Worm (Caenorhabditis elegans) whole organism, L3 larva: ENCODE data around the gene R09F10.1.

Source experiments
- R02D3.7 ChIP-seq: fragments of 150-350 bp; optimal IDR thresholded peaks from 2 replicates; lab custom pipeline; 2014; ENCODE audit warnings: missing biosample characterization, missing genetic modification characterization
- ZK546.5 ChIP-seq: sonication (generic microtip); optimal IDR thresholded peaks from 2 replicates; lab custom pipeline; 2017; ENCODE audit warnings: missing biosample characterization, missing genetic modification characterization
- aly-2 ChIP-seq: fragments of 150-350 bp; optimal IDR thresholded peaks from 2 replicates; lab custom pipeline; 2014; ENCODE audit warnings: missing biosample characterization, missing genetic modification characterization
- ama-1 ChIP-seq: fragments of 150-350 bp; optimal IDR thresholded peaks from 2 replicates; lab custom pipeline; 2018
- ceh-16 ChIP-seq: sonication (generic microtip); optimal IDR thresholded peaks from 2 replicates; lab custom pipeline; 2017; ENCODE audit warnings: missing biosample characterization, missing genetic modification characterization
- ceh-9 ChIP-seq: sonication (generic microtip); optimal IDR thresholded peaks from 2 replicates; lab custom pipeline; 2018; ENCODE audit warnings: missing biosample characterization, missing genetic modification characterization
- daf-12 ChIP-seq: fragments of 150-350 bp; optimal IDR thresholded peaks from 2 replicates; lab custom pipeline; 2014; ENCODE audit warnings: missing biosample characterization, missing genetic modification reagents, missing genetic modification characterization
- egl-5 ChIP-seq: fragments of 150-350 bp; optimal IDR thresholded peaks from 2 replicates; lab custom pipeline; 2017; ENCODE audit warnings: missing biosample characterization, missing genetic modification reagents, missing genetic modification characterization, inconsistent platforms
- elt-2 ChIP-seq: sonication (generic microtip); optimal IDR thresholded peaks from 2 replicates; lab custom pipeline; 2016; ENCODE audit warnings: missing genetic modification reagents, mild to moderate bottlenecking, missing genetic modification characterization, missing compliant biosample characterization
- elt-3 ChIP-seq, 3 experiments: fragments of 150-350 bp in 1 of 3; sonication (generic microtip) in 2 of 3; optimal IDR thresholded peaks; 2 replicates in 2 of 3; 4 replicates in 1 of 3; lab custom pipeline; 2014 to 2017; ENCODE audit warnings: missing biosample characterization in 3 of 3, missing genetic modification characterization in 3 of 3
- eor-1 ChIP-seq, 2 experiments: fragments of 150-350 bp; optimal IDR thresholded peaks; 2 replicates each; lab custom pipeline; 2014 to 2018; ENCODE audit warnings: missing biosample characterization in 2 of 2, missing genetic modification characterization in 2 of 2
- fkh-10 ChIP-seq: sonication (generic microtip); optimal IDR thresholded peaks from 2 replicates; lab custom pipeline; 2017; ENCODE audit warnings: missing biosample characterization, missing genetic modification reagents, missing genetic modification characterization
- fos-1 ChIP-seq: fragments of 150-350 bp; optimal IDR thresholded peaks from 2 replicates; lab custom pipeline; 2014; ENCODE audit warnings: missing biosample characterization, missing genetic modification characterization
- hmg-11 ChIP-seq: sonication (generic microtip); optimal IDR thresholded peaks from 2 replicates; lab custom pipeline; 2016; ENCODE audit warnings: missing genetic modification characterization, missing compliant biosample characterization
- lin-15B ChIP-seq: fragments of 150-350 bp; optimal IDR thresholded peaks from 2 replicates; lab custom pipeline; 2014; ENCODE audit warnings: missing biosample characterization, missing genetic modification characterization
- lin-39 ChIP-seq: fragments of 150-350 bp; optimal IDR thresholded peaks from 2 replicates; lab custom pipeline; 2018; ENCODE audit warnings: missing biosample characterization, missing genetic modification reagents, missing genetic modification characterization
- mdl-1 ChIP-seq: fragments of 150-350 bp; optimal IDR thresholded peaks from 2 replicates; lab custom pipeline; 2014; ENCODE audit warnings: missing biosample characterization, missing genetic modification characterization
- mml-1 ChIP-seq: fragments of 150-350 bp; sonication (generic microtip); optimal IDR thresholded peaks from 3 replicates; lab custom pipeline; 2014; ENCODE audit warnings: missing biosample characterization, missing genetic modification characterization
- nfya-1 ChIP-seq: sonication (generic microtip); optimal IDR thresholded peaks from 2 replicates; lab custom pipeline; 2017; ENCODE audit warnings: missing genetic modification characterization, mild to moderate bottlenecking, missing compliant biosample characterization, antibody characterized with exemption, moderate library complexity; ENCODE audit not compliant: insufficient read depth
- nhr-11 ChIP-seq: fragments of 150-350 bp; optimal IDR thresholded peaks from 2 replicates; lab custom pipeline; 2014; ENCODE audit warnings: missing biosample characterization, missing genetic modification characterization
- nhr-12 ChIP-seq: fragments of 150-350 bp; optimal IDR thresholded peaks from 2 replicates; lab custom pipeline; 2014; ENCODE audit warnings: missing biosample characterization, missing genetic modification characterization
- nhr-23 ChIP-seq: fragments of 150-350 bp; optimal IDR thresholded peaks from 2 replicates; lab custom pipeline; 2014; ENCODE audit warnings: missing biosample characterization, missing genetic modification reagents, missing genetic modification characterization
- nhr-25 ChIP-seq: sonication (generic microtip); optimal IDR thresholded peaks from 2 replicates; lab custom pipeline; 2017; ENCODE audit warnings: missing biosample characterization, missing genetic modification characterization
- nhr-43 ChIP-seq: sonication (generic microtip); optimal IDR thresholded peaks from 2 replicates; lab custom pipeline; 2016; ENCODE audit warnings: mild to moderate bottlenecking, missing genetic modification characterization, missing compliant biosample characterization; ENCODE audit not compliant: poor library complexity, severe bottlenecking
- nhr-67 ChIP-seq: fragments of 150-350 bp; optimal IDR thresholded peaks from 2 replicates; lab custom pipeline; 2014; ENCODE audit warnings: missing biosample characterization, missing genetic modification characterization
- nhr-77 ChIP-seq: fragments of 150-350 bp; optimal IDR thresholded peaks from 2 replicates; lab custom pipeline; 2014; ENCODE audit warnings: missing biosample characterization, missing genetic modification characterization
- pqm-1 ChIP-seq: fragments of 150-350 bp; optimal IDR thresholded peaks from 2 replicates; lab custom pipeline; 2017; ENCODE audit warnings: missing biosample characterization, missing genetic modification characterization, inconsistent platforms
- sea-2 ChIP-seq: fragments of 150-350 bp; sonication (generic microtip); optimal IDR thresholded peaks from 4 replicates; lab custom pipeline; 2014; ENCODE audit warnings: missing biosample characterization, missing genetic modification reagents, missing genetic modification characterization
- skn-1 ChIP-seq: fragments of 150-350 bp; optimal IDR thresholded peaks from 2 replicates; lab custom pipeline; 2014; ENCODE audit warnings: missing biosample characterization, missing genetic modification characterization
- snpc-4 ChIP-seq: fragments of 150-350 bp; optimal IDR thresholded peaks from 2 replicates; lab custom pipeline; 2014; ENCODE audit warnings: missing biosample characterization, missing genetic modification characterization
- unc-39 ChIP-seq: sonication (generic microtip); optimal IDR thresholded peaks from 4 replicates; lab custom pipeline; 2017; ENCODE audit warnings: missing biosample characterization, missing genetic modification characterization
- unc-62 ChIP-seq: fragments of 150-350 bp; sonication (generic microtip); optimal IDR thresholded peaks from 4 replicates; lab custom pipeline; 2014; ENCODE audit warnings: missing biosample characterization, missing genetic modification reagents, missing genetic modification characterization
- zag-1 ChIP-seq: fragments of 150-350 bp; optimal IDR thresholded peaks from 2 replicates; lab custom pipeline; 2014; ENCODE audit warnings: missing biosample characterization, missing genetic modification characterization
- ztf-11 ChIP-seq: fragments of 150-350 bp; optimal IDR thresholded peaks from 2 replicates; lab custom pipeline; 2014; ENCODE audit warnings: missing biosample characterization, missing genetic modification characterization
- ztf-4 ChIP-seq: fragments of 150-350 bp; optimal IDR thresholded peaks from 2 replicates; lab custom pipeline; 2014; ENCODE audit warnings: missing biosample characterization, missing genetic modification characterization

The R09F10.1 gene

DNA sequence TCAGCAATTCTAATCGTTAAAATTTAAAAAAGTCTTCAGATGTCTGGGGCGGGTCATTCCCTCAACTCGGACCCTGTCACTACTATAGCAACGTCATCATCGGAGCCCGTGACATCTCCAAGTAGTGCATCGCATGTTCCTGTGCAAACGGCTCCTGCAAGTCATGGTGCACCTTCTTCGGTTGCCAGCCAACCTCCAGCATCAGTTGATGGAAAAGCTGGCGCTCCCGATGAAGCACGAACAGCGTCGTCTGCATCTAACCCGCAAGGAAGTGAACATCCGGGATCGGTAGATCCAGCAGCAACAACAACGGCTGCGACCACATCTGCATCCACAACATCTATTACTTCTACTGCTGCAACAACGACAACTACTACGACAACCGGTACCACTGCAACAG, 28.8 kb upstream of the R09F10.1 start, which contains the start of gene R09F10.3:
R09F10.3 (plus strand) TSS at position 40 of the 400 bp plus-strand sequence.
- TF ChIP-seq zag-1 (tag; lab: Kevin White, UChicago) (no peak), nhr-25 (tag; lab: Kevin White, UChicago) (no peak), elt-2 (no peak), hmg-11 (tag; lab: Kevin White, UChicago) (no peak), sea-2 (GFP tag; lab: Kevin White, UChicago) (no peak), unc-62 (GFP tag; lab: Kevin White, UChicago) (no peak), elt-3 (tag; optimal IDR thresholded peaks at IDR 0.05; lab: Kevin White, UChicago) (no peak), nfya-1 (no peak), ztf-4 (tag; lab: Kevin White, UChicago) (no peak), nhr-11 (no peak)

DNA sequence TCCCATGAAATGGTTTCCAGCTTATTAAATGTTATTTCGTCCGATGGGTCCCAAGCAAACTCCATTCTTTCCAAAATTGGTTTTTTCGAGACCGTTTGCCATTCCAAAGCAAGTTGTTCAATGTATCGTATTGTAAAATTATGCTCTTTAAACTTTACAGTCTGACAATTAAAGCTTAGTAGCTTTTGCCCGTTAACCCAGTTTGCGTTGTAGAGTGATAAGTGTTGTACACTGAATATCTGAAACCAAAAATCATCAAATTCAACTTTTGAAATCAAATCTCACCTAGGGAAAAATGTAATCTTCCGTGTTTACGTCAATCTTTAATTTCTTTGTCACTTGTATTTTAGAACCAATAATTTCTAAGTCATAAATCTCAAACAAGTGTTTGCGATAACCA, 26.1 kb upstream of the R09F10.1 start:
- no peak for TF ChIP-seq ceh-16 (tag; lab: Kevin White, UChicago)
- no peak for TF ChIP-seq daf-12 (tag; lab: Kevin White, UChicago)
- TF ChIP-seq snpc-4 (tag; lab: Kevin White, UChicago), result no peak
- no peak for TF ChIP-seq fkh-10 (GFP tag; lab: Kevin White, UChicago)
- TF ChIP-seq nhr-12 (tag; lab: Kevin White, UChicago), result no peak
- no peak for TF ChIP-seq lin-39 (tag; lab: Kevin White, UChicago)
- TF ChIP-seq ZK546.5 (tag; lab: Kevin White, UChicago), result no peak
- TF ChIP-seq nfya-1, result no peak
- no peak for TF ChIP-seq ama-1
- TF ChIP-seq elt-3 (tag; optimal IDR thresholded peaks at IDR 0.05; lab: Kevin White, UChicago), result no peak

DNA sequence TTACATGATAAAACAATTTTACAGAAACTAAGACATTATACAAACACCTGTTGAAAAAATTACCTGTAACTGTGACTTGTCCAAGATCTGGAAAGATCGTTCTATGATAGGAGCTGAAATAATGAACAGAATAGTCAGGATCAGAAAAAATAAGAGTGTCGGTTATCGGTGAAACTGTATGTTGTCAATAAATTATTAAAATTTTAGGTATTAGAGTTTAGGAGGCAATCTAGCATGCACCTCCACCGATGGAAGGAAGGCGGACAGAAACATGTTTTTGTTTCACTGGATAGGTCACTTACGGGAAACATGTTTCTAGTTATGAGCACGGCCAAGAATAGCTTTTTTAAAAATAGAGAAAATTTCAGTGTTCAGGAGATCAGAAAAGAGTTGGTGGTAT, 23.8 kb upstream of the R09F10.1 start, which contains the start of gene ced-13:
ced-13 (minus strand) TSS at position 101 of the 400 bp plus-strand sequence.
- no peak for TF ChIP-seq nhr-43 (tag; lab: Kevin White, UChicago)
- TF ChIP-seq mdl-1 (tag; lab: Kevin White, UChicago), result no peak
- TF ChIP-seq pqm-1 (tag; lab: Kevin White, UChicago), result no peak
- TF ChIP-seq egl-5, result no peak
- no peak for TF ChIP-seq zag-1 (tag; lab: Kevin White, UChicago)
- TF ChIP-seq nhr-23 (tag; lab: Kevin White, UChicago), result no peak
- TF ChIP-seq nhr-12 (tag; lab: Kevin White, UChicago), result no peak
- no peak for TF ChIP-seq skn-1 (tag; lab: Kevin White, UChicago)
- TF ChIP-seq lin-39 (tag; lab: Kevin White, UChicago), result no peak
- TF ChIP-seq lin-15B (tag; lab: Kevin White, UChicago), result no peak
- TF ChIP-seq nhr-11, result no peak
- TF ChIP-seq R02D3.7 (tag; lab: Kevin White, UChicago), result no peak
- no peak for TF ChIP-seq nhr-67 (tag; lab: Kevin White, UChicago)
- no peak for TF ChIP-seq ceh-16 (tag; lab: Kevin White, UChicago)
- no peak for TF ChIP-seq aly-2
- no peak for TF ChIP-seq hmg-11 (tag; lab: Kevin White, UChicago)
- no peak for TF ChIP-seq fos-1
- no peak for TF ChIP-seq mml-1 (tag; lab: Kevin White, UChicago)
- TF ChIP-seq, all 47 proteins: peak for 0

DNA sequence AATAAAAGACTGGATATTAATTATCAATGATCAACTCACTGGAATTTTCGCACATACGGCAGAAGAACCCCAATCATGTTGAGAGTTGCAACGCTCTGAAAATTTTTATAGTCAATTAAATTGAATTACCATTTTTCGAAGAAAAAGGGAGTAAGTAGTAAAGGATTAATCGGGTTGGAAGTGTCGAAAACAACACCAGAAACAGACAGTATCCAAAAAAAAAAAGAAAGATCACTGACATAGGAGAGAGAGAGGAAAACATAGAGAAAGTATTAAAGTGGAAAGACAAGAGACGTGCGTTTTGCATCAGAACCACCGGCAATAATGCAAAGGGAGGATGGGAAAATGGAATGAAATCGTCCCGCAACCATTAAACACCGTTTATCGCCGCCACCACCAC, 21.1 kb upstream of the R09F10.1 start, which contains the start of gene inx-5:
inx-5 (minus strand) TSS at position 101 of the 400 bp plus-strand sequence.
- TF ChIP-seq lin-15B (tag; lab: Kevin White, UChicago) (no peak), nhr-77 (tag; lab: Kevin White, UChicago) (no peak), snpc-4 (tag; lab: Kevin White, UChicago) (no peak), ztf-11 (tag; lab: Kevin White, UChicago) (no peak), sea-2 (GFP tag; lab: Kevin White, UChicago) (no peak), elt-2 (no peak), unc-39 (tag; lab: Kevin White, UChicago) (no peak), hmg-11 (tag; lab: Kevin White, UChicago) (no peak), ZK546.5 (tag; lab: Kevin White, UChicago) (no peak), nhr-12 (tag; lab: Kevin White, UChicago) (no peak), eor-1 (tag; optimal IDR thresholded peaks at IDR 0.05; lab: Kevin White, UChicago) (no peak), ceh-9 (tag; lab: Kevin White, UChicago) (no peak), pqm-1 (tag; lab: Kevin White, UChicago) (no peak), mdl-1 (tag; lab: Kevin White, UChicago) (no peak), lin-39 (tag; lab: Kevin White, UChicago) (no peak)
- TF ChIP-seq, all 47 proteins: peak for 0
